Worm (Caenorhabditis elegans) whole organism, late embryonic: Measurements from ENCODE around the gene inx-10.

Experiments used
- F13H6.1 ChIP-seq: sonication (generic microtip); optimal IDR thresholded peaks from 2 replicates; lab custom pipeline; 2016; ENCODE audit warnings: missing genetic modification characterization, missing compliant biosample characterization
- ceh-34 ChIP-seq: sonication (generic microtip); optimal IDR thresholded peaks from 2 replicates; lab custom pipeline; 2016; ENCODE audit warnings: mild to moderate bottlenecking, missing genetic modification characterization, missing compliant biosample characterization
- ceh-6 ChIP-seq: fragments of 200-800 bp; sonication (Bioruptor generic); optimal IDR thresholded peaks from 2 replicates; lab custom pipeline; 2018; ENCODE audit warnings: mild to moderate bottlenecking, missing genetic modification characterization, missing compliant biosample characterization
- dve-1 ChIP-seq: sonication (generic microtip); optimal IDR thresholded peaks from 2 replicates; lab custom pipeline; 2017; ENCODE audit warnings: antibody characterized with exemption, mild to moderate bottlenecking, missing genetic modification characterization, missing compliant biosample characterization
- elt-2 ChIP-seq: sonication (generic microtip); optimal IDR thresholded peaks from 2 replicates; lab custom pipeline; 2016; ENCODE audit warnings: missing genetic modification reagents, missing genetic modification characterization, missing compliant biosample characterization
- eyg-1 ChIP-seq: sonication (generic microtip); optimal IDR thresholded peaks from 2 replicates; lab custom pipeline; 2016; ENCODE audit warnings: missing genotype, missing genetic modification characterization, missing compliant biosample characterization
- hlh-6 ChIP-seq: sonication (generic microtip); optimal IDR thresholded peaks from 2 replicates; lab custom pipeline; 2016; ENCODE audit warnings: missing genotype, missing genetic modification characterization, missing compliant biosample characterization
- npax-4 ChIP-seq: sonication (generic microtip); optimal IDR thresholded peaks from 2 replicates; lab custom pipeline; 2016; ENCODE audit warnings: missing genetic modification characterization, missing compliant biosample characterization
- pax-1 ChIP-seq: fragments of 150-350 bp; optimal IDR thresholded peaks from 2 replicates; lab custom pipeline; 2014; ENCODE audit warnings: missing biosample characterization, missing genetic modification characterization
- pha-4 ChIP-seq: fragments of 150-350 bp; optimal IDR thresholded peaks from 2 replicates; lab custom pipeline; 2018; ENCODE audit warnings: missing biosample characterization, missing genetic modification reagents, missing genetic modification characterization
- pqm-1 ChIP-seq: sonication (generic microtip); optimal IDR thresholded peaks from 2 replicates; lab custom pipeline; 2016; ENCODE audit warnings: missing genetic modification characterization, missing compliant biosample characterization
- unc-55 ChIP-seq: sonication (generic microtip); optimal IDR thresholded peaks from 2 replicates; lab custom pipeline; 2017; ENCODE audit warnings: missing biosample characterization, missing genetic modification reagents, missing genetic modification characterization

DNA sequence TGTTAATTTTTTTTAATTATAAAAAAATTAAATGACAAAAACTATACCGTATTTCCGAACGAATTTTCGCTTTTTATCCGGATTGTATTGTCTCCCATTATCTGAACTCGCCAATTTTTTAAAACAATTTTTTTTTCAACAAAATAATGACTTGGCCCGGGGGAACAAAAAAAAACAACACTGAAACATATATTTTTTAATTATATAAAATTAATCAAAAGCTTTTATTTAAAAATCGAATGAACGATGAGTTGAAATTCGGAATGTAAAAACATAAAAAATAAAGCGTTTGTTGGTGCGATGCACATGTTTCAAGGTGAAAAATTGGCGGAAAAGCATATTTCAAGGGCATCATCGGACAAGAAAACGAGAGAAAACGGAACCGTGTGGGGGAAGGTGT is 6.3 kb upstream of the inx-10 start, which contains the start of gene mdt-27:
- no peak for TF ChIP-seq pqm-1 (tag; lab: Kevin White, UChicago)
- no peak for TF ChIP-seq F13H6.1 (tag; lab: Kevin White, UChicago)
- TF ChIP-seq hlh-6 (tag; lab: Kevin White, UChicago), result no peak
- no peak for TF ChIP-seq eyg-1 (tag; lab: Kevin White, UChicago)
- no peak for TF ChIP-seq elt-2
- no peak for TF ChIP-seq npax-4 (tag; lab: Kevin White, UChicago)
- TF ChIP-seq ceh-34 (tag; lab: Kevin White, UChicago), result no peak
- no peak for TF ChIP-seq pha-4 (tag; lab: Kevin White, UChicago)
- TF ChIP-seq ceh-6 (GFP tag; lab: Kevin White, UChicago), result no peak
- no peak for TF ChIP-seq unc-55 (GFP tag; lab: Kevin White, UChicago)
- TF ChIP-seq pax-1, result no peak
- no peak for TF ChIP-seq dve-1 (tag; lab: Kevin White, UChicago)
